Fruit fly (Drosophila melanogaster): ENCODE results near the gene PDCD-5.

PDCD-5 gene

DNA sequence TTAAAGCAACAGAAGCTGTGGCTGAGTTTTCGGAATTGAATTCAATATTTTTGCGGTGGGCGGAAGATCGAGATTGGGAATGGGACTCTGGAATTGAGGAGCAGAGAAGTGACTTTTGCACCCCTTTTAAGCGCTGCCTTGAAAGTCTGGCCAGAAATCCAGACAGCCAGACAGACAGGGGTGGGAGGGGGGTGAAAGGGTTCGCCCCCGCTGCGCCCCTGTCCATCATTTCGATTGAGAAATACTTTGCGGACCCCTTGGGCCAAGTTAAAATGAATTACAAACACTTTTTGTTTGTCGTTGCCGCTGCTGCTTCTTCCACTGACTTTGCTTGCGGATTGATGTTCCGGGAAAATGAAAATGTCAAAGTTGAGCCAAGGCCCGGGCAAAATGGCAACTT lies 48.3 kb downstream of the PDCD-5 start:
- TF ChIP-seq HLH106 (tag; optimal IDR thresholded peaks at IDR 0.05) (no peak), pan (optimal IDR thresholded peaks at IDR 0.05) (no peak), Vsx2 (GFP tag; optimal IDR thresholded peaks at IDR 0.05; ENCODE audit: partially characterized antibody) (no peak), br (GFP tag; optimal IDR thresholded peaks at IDR 0.05) (no peak)

DNA sequence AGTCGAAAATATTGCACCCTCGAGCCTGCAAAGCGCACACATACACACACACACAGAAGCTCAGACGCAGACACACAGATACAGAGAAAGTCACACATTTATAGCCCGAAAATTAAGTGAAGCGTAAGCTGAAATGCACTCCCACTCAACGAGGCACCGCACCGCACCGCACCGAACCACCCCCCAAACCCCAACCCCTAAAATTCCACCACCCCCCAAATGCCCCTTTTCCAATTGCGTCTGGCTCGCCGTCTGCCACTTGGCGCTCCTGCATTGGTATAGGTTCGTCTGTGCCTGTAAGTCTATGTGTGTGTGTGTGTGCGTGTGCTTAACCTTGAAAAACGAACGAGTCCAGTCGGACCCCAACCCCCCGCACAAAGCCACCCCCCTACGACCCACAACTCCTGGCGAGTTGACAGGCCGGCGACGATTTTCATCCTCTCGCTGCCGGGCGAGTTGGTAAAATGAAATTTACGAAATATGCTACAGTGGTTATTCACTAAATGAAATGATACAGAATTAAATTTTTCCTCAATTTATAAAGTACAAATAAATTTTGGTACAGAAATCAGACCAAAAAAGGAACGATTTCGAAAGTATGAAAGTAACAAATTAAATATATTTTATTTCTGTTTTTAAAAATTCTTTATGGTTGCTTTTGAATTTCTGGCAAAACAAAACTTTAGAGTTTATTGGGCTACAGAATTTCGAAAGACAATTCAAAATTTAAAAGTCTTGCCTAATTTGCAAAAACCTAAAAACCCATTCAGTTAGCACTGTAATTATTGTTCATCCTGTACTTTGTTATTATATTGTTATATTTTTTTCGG lies 49.0 kb downstream of the PDCD-5 start:
- TF ChIP-seq br (GFP tag; optimal IDR thresholded peaks at IDR 0.05) (no peak), brk (GFP tag; optimal IDR thresholded peaks at IDR 0.05) (peak; percentile 33), ey (GFP tag; optimal IDR thresholded peaks at IDR 0.05) (peak; percentile 58), CrebA (GFP tag; optimal IDR thresholded peaks at IDR 0.05; ENCODE audit: borderline replicate concordance) (no peak), Vsx2 (GFP tag; optimal IDR thresholded peaks at IDR 0.05; ENCODE audit: partially characterized antibody) (peak; percentile 9), HLH106 (tag; optimal IDR thresholded peaks at IDR 0.05) (peak; percentile 62), sage (GFP tag; optimal IDR thresholded peaks at IDR 0.05) (peak; percentile 20), lola (GFP tag; optimal IDR thresholded peaks at IDR 0.05) (no peak), dl (GFP tag; optimal IDR thresholded peaks at IDR 0.05; ENCODE audit: insufficient read depth in 1 of 2, partially characterized antibody in 2 of 2) (no peak), N (GFP tag; optimal IDR thresholded peaks at IDR 0.05) (no peak), rgr (GFP tag; optimal IDR thresholded peaks at IDR 0.05) (peak; percentile 56), dsf (GFP tag; optimal IDR thresholded peaks at IDR 0.05; ENCODE audit: borderline replicate concordance) (no peak), Myc (optimal IDR thresholded peaks at IDR 0.05) (no peak), Hr78 (GFP tag; optimal IDR thresholded peaks at IDR 0.05) (no peak), jim (GFP tag; optimal IDR thresholded peaks at IDR 0.05) (no peak), fru (GFP tag; optimal IDR thresholded peaks at IDR 0.05) (peak; percentile 58), CG9705 (GFP tag; optimal IDR thresholded peaks at IDR 0.05) (peak; percentile 25), Dfd (GFP tag; optimal IDR thresholded peaks at IDR 0.05) (peak; percentile 52), Rel (GFP tag; optimal IDR thresholded peaks at IDR 0.05) (peak; percentile 3), Rel (tag; optimal IDR thresholded peaks at IDR 0.05) (no peak), woc (GFP tag; optimal IDR thresholded peaks at IDR 0.05) (peak; percentile 39), Hnf4 (GFP tag; optimal IDR thresholded peaks at IDR 0.05) (peak; percentile 24), Mio (GFP tag; optimal IDR thresholded peaks at IDR 0.05) (no peak), pan (optimal IDR thresholded peaks at IDR 0.05) (no peak), usp (GFP tag; optimal IDR thresholded peaks at IDR 0.05) (no peak), Hr83 (GFP tag; optimal IDR thresholded peaks at IDR 0.05; ENCODE audit: poor library complexity, severe bottlenecking) (no peak), GATAd (GFP tag; optimal IDR thresholded peaks at IDR 0.05) (no peak), foxo (GFP tag; optimal IDR thresholded peaks at IDR 0.05) (peak in 1 of 2 experiments; percentile 60), Sp1 (GFP tag; optimal IDR thresholded peaks at IDR 0.05) (peak; percentile 56), Dif (GFP tag; optimal IDR thresholded peaks at IDR 0.05; ENCODE audit: partially characterized antibody) (no peak), Jra (GFP tag; optimal IDR thresholded peaks at IDR 0.05) (no peak), CG32264 (GFP tag; optimal IDR thresholded peaks at IDR 0.05) (no peak), OdsH (GFP tag; optimal IDR thresholded peaks at IDR 0.05) (peak; percentile 41), tai (GFP tag; optimal IDR thresholded peaks at IDR 0.05) (peak; percentile 32), dmrt93B (GFP tag; optimal IDR thresholded peaks at IDR 0.05) (peak; percentile 17), sv (GFP tag; optimal IDR thresholded peaks at IDR 0.05) (no peak), Abd-B (GFP tag; optimal IDR thresholded peaks at IDR 0.05) (no peak), h (GFP tag; optimal IDR thresholded peaks at IDR 0.05) (peak; percentile 64), psq (GFP tag; optimal IDR thresholded peaks at IDR 0.05) (peak; percentile 55)

Measured in whole organism, wandering third instar larva.